Fruit fly (Drosophila melanogaster) whole organism, embryonic: Measurements from ENCODE around the gene Glyat.

ENCODE experiments used
- Blimp-1 ChIP-seq: fragments of 200-800 bp; sonication (Bioruptor generic); optimal IDR thresholded peaks from 3 replicates; lab custom pipeline; 2018; ENCODE audit warnings: missing biosample characterization, missing genetic modification characterization, mild to moderate bottlenecking, moderate library complexity, missing genetic modification reagents
- CG11560 ChIP-seq: fragments of 200-800 bp; sonication (Bioruptor generic); IDR thresholded peaks from 3 replicates; pipeline ENCODE4 v1.3.6; 2022; ENCODE audit warnings: missing biosample characterization, missing genetic modification characterization
- CG12104 ChIP-seq: fragments of 200-800 bp; sonication (Bioruptor generic); optimal IDR thresholded peaks from 3 replicates; lab custom pipeline; 2016; ENCODE audit warnings: missing biosample characterization, missing genetic modification characterization
- CG12769 ChIP-seq: fragments of 200-800 bp; sonication (Bioruptor generic); optimal IDR thresholded peaks from 2 replicates; lab custom pipeline; 2019; ENCODE audit warnings: missing biosample characterization, mild to moderate bottlenecking, missing genetic modification characterization, moderate library complexity
- CG16815 ChIP-seq: fragments of 200-800 bp; sonication (Bioruptor generic); optimal IDR thresholded peaks from 3 replicates; lab custom pipeline; 2017; ENCODE audit warnings: missing biosample characterization, mild to moderate bottlenecking, missing genetic modification characterization
- CG2120 ChIP-seq: fragments of 200-800 bp; sonication (Bioruptor generic); optimal IDR thresholded peaks from 3 replicates; lab custom pipeline; 2016; ENCODE audit warnings: missing biosample characterization, missing genetic modification characterization
- CG30403 ChIP-seq: fragments of 200-800 bp; sonication (Bioruptor generic); optimal IDR thresholded peaks from 3 replicates; lab custom pipeline; 2016; ENCODE audit warnings: missing biosample characterization, missing genetic modification characterization
- CG43689 ChIP-seq: fragments of 200-800 bp; sonication (Bioruptor generic); IDR thresholded peaks from 2 replicates; pipeline ENCODE4 v1.3.6; 2022; ENCODE audit warnings: missing biosample characterization, missing genetic modification characterization
- CG5953 ChIP-seq: fragments of 200-800 bp; sonication (Bioruptor generic); IDR thresholded peaks from 2 replicates; pipeline ENCODE4 v1.3.6; 2022; ENCODE audit warnings: missing biosample characterization, missing genetic modification characterization
- CG6654 ChIP-seq: fragments of 200-800 bp; sonication (Bioruptor generic); optimal IDR thresholded peaks from 2 replicates; lab custom pipeline; 2017; ENCODE audit warnings: missing biosample characterization, mild to moderate bottlenecking, missing genetic modification characterization
- CG7556 ChIP-seq: fragments of 200-800 bp; sonication (Bioruptor generic); optimal IDR thresholded peaks from 2 replicates; lab custom pipeline; 2017; ENCODE audit warnings: missing biosample characterization, mild to moderate bottlenecking, missing genetic modification characterization
- CG8388 ChIP-seq: fragments of 200-800 bp; sonication (Bioruptor generic); optimal IDR thresholded peaks from 2 replicates; lab custom pipeline; 2019; ENCODE audit warnings: missing biosample characterization, mild to moderate bottlenecking, missing genetic modification characterization, moderate library complexity
- CG8765 ChIP-seq: fragments of 200-800 bp; sonication (Bioruptor generic); IDR thresholded peaks from 2 replicates; pipeline ENCODE4 v1.3.6; 2022; ENCODE audit warnings: missing biosample characterization, missing genetic modification characterization
- CG9727 ChIP-seq: fragments of 200-800 bp; sonication (Bioruptor generic); optimal IDR thresholded peaks from 3 replicates; lab custom pipeline; 2017; ENCODE audit warnings: missing biosample characterization, mild to moderate bottlenecking, missing genetic modification characterization
- CTCF ChIP-seq: fragments of 200-800 bp; sonication (Bioruptor generic); optimal IDR thresholded peaks from 2 replicates; lab custom pipeline; 2017; ENCODE audit warnings: missing biosample characterization, mild to moderate bottlenecking, missing genetic modification characterization, moderate library complexity
- Dfd ChIP-seq, 2 experiments: fragments of >200 bp; optimal IDR thresholded peaks; 2 replicates each; lab custom pipeline; 2017; ENCODE audit warnings: missing biosample characterization in 2 of 2, missing genetic modification characterization in 2 of 2
- E2f1 ChIP-seq: fragments of 200-800 bp; sonication (Bioruptor generic); IDR thresholded peaks from 2 replicates; pipeline ENCODE4 v1.3.6; 2022; ENCODE audit warnings: missing biosample characterization, missing genetic modification characterization
- Eip74EF ChIP-seq, 2 experiments: fragments of 200-800 bp in 1 of 2; fragments of >200 bp in 1 of 2; sonication (Bioruptor generic) in 1 of 2; optimal IDR thresholded peaks; 2 replicates each; lab custom pipeline; 2017 to 2019; ENCODE audit warnings: missing biosample characterization in 2 of 2, missing genetic modification characterization in 2 of 2, mild to moderate bottlenecking in 1 of 2, moderate library complexity in 1 of 2
- HLH54F ChIP-seq: fragments of 200-800 bp; sonication (Bioruptor generic); optimal IDR thresholded peaks from 3 replicates; lab custom pipeline; 2016; ENCODE audit warnings: missing biosample characterization, missing genetic modification characterization
- HmgZ ChIP-seq: fragments of 200-800 bp; sonication (Bioruptor generic); optimal IDR thresholded peaks from 2 replicates; lab custom pipeline; 2018; ENCODE audit warnings: missing biosample characterization, mild to moderate bottlenecking, missing genetic modification characterization
- Kr ChIP-seq: fragments of 200-800 bp; sonication (Bioruptor generic); optimal IDR thresholded peaks from 2 replicates; lab custom pipeline; 2017; ENCODE audit warnings: missing biosample characterization, mild to moderate bottlenecking, missing genetic modification characterization
- NC2β ChIP-seq: fragments of 200-800 bp; sonication (Bioruptor generic); optimal IDR thresholded peaks from 2 replicates; lab custom pipeline; 2016; ENCODE audit warnings: missing biosample characterization, missing genetic modification characterization
- Nf-YC ChIP-seq: fragments of 200-800 bp; optimal IDR thresholded peaks from 3 replicates; lab custom pipeline; 2019; ENCODE audit warnings: missing biosample characterization, mild to moderate bottlenecking, missing genetic modification characterization, moderate library complexity
- Ravus ChIP-seq: fragments of 200-800 bp; sonication (Bioruptor generic); IDR thresholded peaks from 2 replicates; pipeline ENCODE4 v1.3.6; 2022; ENCODE audit warnings: missing biosample characterization, missing genetic modification characterization
- Taf1 ChIP-seq: fragments of 200-800 bp; sonication (Bioruptor generic); IDR thresholded peaks from 2 replicates; pipeline ENCODE4 v1.3.6; 2022; ENCODE audit warnings: missing biosample characterization, missing genetic modification characterization
- Vsx1 ChIP-seq: fragments of 200-800 bp; sonication (Bioruptor generic); optimal IDR thresholded peaks from 2 replicates; lab custom pipeline; 2017; ENCODE audit warnings: missing biosample characterization, mild to moderate bottlenecking, missing genetic modification characterization, missing genetic modification reagents
- Xbp1 ChIP-seq: fragments of 200-800 bp; sonication (Bioruptor generic); optimal IDR thresholded peaks from 3 replicates; lab custom pipeline; 2016; ENCODE audit warnings: missing biosample characterization, mild to moderate bottlenecking, missing genetic modification characterization
- az2 ChIP-seq: fragments of 200-800 bp; sonication (Bioruptor generic); optimal IDR thresholded peaks from 3 replicates; lab custom pipeline; 2016; ENCODE audit warnings: missing biosample characterization, missing genetic modification characterization
- chm ChIP-seq: fragments of 200-800 bp; sonication (Bioruptor generic); IDR thresholded peaks from 2 replicates; pipeline ENCODE4 v1.3.6; 2022; ENCODE audit warnings: missing biosample characterization, missing genetic modification characterization
- crol ChIP-seq: fragments of 200-800 bp; sonication (Bioruptor generic); IDR thresholded peaks from 2 replicates; pipeline ENCODE4 v1.3.6; 2022; ENCODE audit warnings: missing biosample characterization, missing genetic modification characterization
- cwo ChIP-seq: fragments of 200-800 bp; sonication (Bioruptor generic); optimal IDR thresholded peaks from 3 replicates; lab custom pipeline; 2017; ENCODE audit warnings: missing biosample characterization, missing genetic modification characterization, mild to moderate bottlenecking, moderate library complexity, missing genetic modification reagents
- danr ChIP-seq: fragments of 200-800 bp; sonication (Bioruptor generic); IDR thresholded peaks from 2 replicates; pipeline ENCODE4 v1.3.6; 2022; ENCODE audit warnings: missing biosample characterization, missing genetic modification characterization
- eyg ChIP-seq: fragments of 200-800 bp; sonication (Bioruptor generic); optimal IDR thresholded peaks from 3 replicates; lab custom pipeline; 2016; ENCODE audit warnings: missing biosample characterization, missing genetic modification characterization
- gem ChIP-seq: fragments of 200-800 bp; sonication (Bioruptor generic); optimal IDR thresholded peaks from 2 replicates; lab custom pipeline; 2019; ENCODE audit warnings: missing biosample characterization, mild to moderate bottlenecking, missing genetic modification characterization, moderate library complexity
- gfzf ChIP-seq: fragments of 200-800 bp; sonication (Bioruptor generic); optimal IDR thresholded peaks from 2 replicates; lab custom pipeline; 2016; ENCODE audit warnings: missing biosample characterization, mild to moderate bottlenecking, missing genetic modification characterization, moderate library complexity
- grau ChIP-seq: fragments of 200-800 bp; optimal IDR thresholded peaks from 3 replicates; lab custom pipeline; 2019; ENCODE audit warnings: missing biosample characterization, mild to moderate bottlenecking, missing genetic modification characterization, moderate library complexity
- gro ChIP-seq: fragments of 200-800 bp; sonication (Bioruptor generic); optimal IDR thresholded peaks from 2 replicates; lab custom pipeline; 2016; ENCODE audit warnings: missing biosample characterization, missing genetic modification characterization
- gsb-n ChIP-seq: fragments of 200-800 bp; sonication (Bioruptor generic); optimal IDR thresholded peaks from 3 replicates; lab custom pipeline; 2018; ENCODE audit warnings: missing biosample characterization, mild to moderate bottlenecking, missing genetic modification characterization
- her ChIP-seq: fragments of 200-800 bp; sonication (Bioruptor generic); optimal IDR thresholded peaks from 2 replicates; lab custom pipeline; 2016; ENCODE audit warnings: missing biosample characterization, missing genetic modification characterization
- ken ChIP-seq: fragments of 200-800 bp; sonication (Bioruptor generic); IDR thresholded peaks from 3 replicates; pipeline ENCODE4 v1.3.6; 2022; ENCODE audit warnings: missing biosample characterization, missing genetic modification characterization
- nerfin-2 ChIP-seq: fragments of 200-800 bp; sonication (Bioruptor generic); IDR thresholded peaks from 2 replicates; pipeline ENCODE4 v1.3.6; 2022; ENCODE audit warnings: missing biosample characterization, missing genetic modification characterization; ENCODE audit not compliant: partially characterized antibody
- org-1 ChIP-seq: fragments of 200-800 bp; sonication (Bioruptor generic); optimal IDR thresholded peaks from 2 replicates; lab custom pipeline; 2017; ENCODE audit warnings: missing biosample characterization, missing genetic modification characterization
- peb ChIP-seq: fragments of 200-800 bp; sonication (Bioruptor generic); IDR thresholded peaks from 2 replicates; pipeline ENCODE4 v1.3.6; 2022; ENCODE audit warnings: missing biosample characterization, missing genetic modification characterization
- pfk ChIP-seq: fragments of 200-800 bp; sonication (Bioruptor generic); optimal IDR thresholded peaks from 2 replicates; lab custom pipeline; 2018; ENCODE audit warnings: missing biosample characterization, mild to moderate bottlenecking, missing genetic modification characterization, moderate library complexity
- pros ChIP-seq: fragments of 200-800 bp; sonication (Bioruptor generic); optimal IDR thresholded peaks from 3 replicates; lab custom pipeline; 2019; ENCODE audit warnings: missing biosample characterization, mild to moderate bottlenecking, missing genetic modification characterization, moderate library complexity
- repo ChIP-seq: fragments of 200-800 bp; sonication (Bioruptor generic); optimal IDR thresholded peaks from 2 replicates; lab custom pipeline; 2016; ENCODE audit warnings: missing biosample characterization, missing genetic modification characterization
- sisA ChIP-seq: fragments of 200-800 bp; sonication (Bioruptor generic); IDR thresholded peaks from 2 replicates; pipeline ENCODE4 v1.3.6; 2022; ENCODE audit warnings: missing biosample characterization, missing genetic modification characterization
- tgo ChIP-seq: fragments of 200-800 bp; sonication (Bioruptor generic); IDR thresholded peaks from 3 replicates; pipeline ENCODE4 v1.3.6; 2022; ENCODE audit warnings: missing biosample characterization, missing genetic modification characterization
- tna ChIP-seq: fragments of 200-800 bp; sonication (Bioruptor generic); IDR thresholded peaks from 2 replicates; pipeline ENCODE4 v1.3.6; 2022; ENCODE audit warnings: missing biosample characterization, missing genetic modification characterization; ENCODE audit not compliant: partially characterized antibody
- unpg ChIP-seq: fragments of 200-800 bp; sonication (Bioruptor generic); optimal IDR thresholded peaks from 3 replicates; lab custom pipeline; 2018; ENCODE audit warnings: missing biosample characterization, mild to moderate bottlenecking, missing genetic modification characterization, moderate library complexity
- wor ChIP-seq: fragments of 200-800 bp; sonication (Bioruptor generic); IDR thresholded peaks from 2 replicates; pipeline ENCODE4 v1.3.6; 2022; ENCODE audit warnings: missing biosample characterization, missing genetic modification characterization

The Glyat gene

dm6 chr2L:7964611-7965010 lies 45.8 kb downstream of the Glyat start:
- TF ChIP-seq tgo (GFP tag; lab: Robert Waterston, UW) (peak; percentile 87), nerfin-2 (GFP tag; lab: Robert Waterston, UW) (no peak), pfk (no peak), CG12769 (tag; lab: Kevin White, UChicago) (peak; percentile 75), sisA (GFP tag; lab: Robert Waterston, UW) (peak; percentile 84), Dfd (GFP tag; optimal IDR thresholded peaks at IDR 0.05; lab: Kevin White, UChicago) (no peak), pros (GFP tag; lab: Kevin White, UChicago) (no peak), unpg (peak; percentile 82), Xbp1 (GFP tag; lab: Kevin White, UChicago) (peak; percentile 79), Ravus (peak; percentile 53), peb (GFP tag; lab: Robert Waterston, UW) (peak; percentile 69; the same call in 1 of the 2 replicates), CG12104 (peak; percentile 27), az2 (GFP tag; lab: Kevin White, UChicago) (peak; percentile 77), CG2120 (peak; percentile 60), ken (GFP tag; lab: Robert Waterston, UW) (peak; percentile 74), Kr (no peak), E2f1 (peak; percentile 72), Blimp-1 (peak; percentile 64), danr (GFP tag; lab: Robert Waterston, UW) (0 out of 2 replicates have a peak, but pooled peaks have one; percentile 41), Eip74EF (GFP tag; optimal IDR thresholded peaks at IDR 0.05; lab: Kevin White, UChicago) (peak in 1 of 2 experiments; percentile 52), repo (GFP tag; lab: Kevin White, UChicago) (peak; percentile 60), eyg (GFP tag; lab: Kevin White, UChicago) (peak; percentile 0), org-1 (GFP tag; lab: Kevin White, UChicago) (peak; percentile 65), gsb-n (tag; lab: Kevin White, UChicago) (peak; percentile 40), tna (no peak), CG43689 (GFP tag; lab: Robert Waterston, UW) (peak; percentile 65), wor (GFP tag; lab: Robert Waterston, UW) (peak; percentile 71), cwo (GFP tag; lab: Kevin White, UChicago) (peak; percentile 34), gfzf (GFP tag; lab: Kevin White, UChicago) (no peak), chm (GFP tag; lab: Robert Waterston, UW) (no peak; the same call in 1 of the 2 replicates), CG5953 (peak; percentile 70; the same call in 1 of the 2 replicates), gro (no peak), CG6654 (no peak), CG8388 (GFP tag; lab: Kevin White, UChicago) (peak; percentile 80), CG9727 (GFP tag; lab: Kevin White, UChicago) (peak; percentile 48), HmgZ (tag; lab: Kevin White, UChicago) (peak; percentile 11), CG8765 (GFP tag; lab: Robert Waterston, UW) (no peak; the same call in 1 of the 2 replicates), gem (tag; lab: Kevin White, UChicago) (peak; percentile 85), grau (tag; lab: Kevin White, UChicago) (peak; percentile 68), NC2β (GFP tag; lab: Kevin White, UChicago) (peak; percentile 65), Vsx1 (peak; percentile 20), CG30403 (peak; percentile 83), CG16815 (GFP tag; lab: Kevin White, UChicago) (peak; percentile 49), CG11560 (peak; percentile 48; the same call in 2 of the 3 replicates), CTCF (GFP tag; lab: Kevin White, UChicago) (no peak), Nf-YC (peak; percentile 13), Taf1 (GFP tag; lab: Robert Waterston, UW) (peak; percentile 29; the same call in 1 of the 2 replicates), HLH54F (GFP tag; lab: Kevin White, UChicago) (peak; percentile 56), crol (GFP tag; lab: Robert Waterston, UW) (peak; percentile 68), CG7556 (peak; percentile 72), her (no peak)
